Fruit fly (Drosophila melanogaster) whole organism, pupa: ENCODE results near the gene Ugt35D1.

ENCODE experiments used
- CG14655 ChIP-seq: fragments of 200-800 bp; sonication (Bioruptor generic); optimal IDR thresholded peaks from 3 replicates; lab custom pipeline; 2017; ENCODE audit warnings: mild to moderate bottlenecking, missing biosample characterization, missing genetic modification reagents, missing genetic modification characterization
- CG8159 ChIP-seq: fragments of 200-800 bp; sonication (Bioruptor generic); optimal IDR thresholded peaks from 3 replicates; lab custom pipeline; 2018; ENCODE audit warnings: missing biosample characterization, mild to moderate bottlenecking, missing genetic modification characterization, moderate library complexity

DNA sequence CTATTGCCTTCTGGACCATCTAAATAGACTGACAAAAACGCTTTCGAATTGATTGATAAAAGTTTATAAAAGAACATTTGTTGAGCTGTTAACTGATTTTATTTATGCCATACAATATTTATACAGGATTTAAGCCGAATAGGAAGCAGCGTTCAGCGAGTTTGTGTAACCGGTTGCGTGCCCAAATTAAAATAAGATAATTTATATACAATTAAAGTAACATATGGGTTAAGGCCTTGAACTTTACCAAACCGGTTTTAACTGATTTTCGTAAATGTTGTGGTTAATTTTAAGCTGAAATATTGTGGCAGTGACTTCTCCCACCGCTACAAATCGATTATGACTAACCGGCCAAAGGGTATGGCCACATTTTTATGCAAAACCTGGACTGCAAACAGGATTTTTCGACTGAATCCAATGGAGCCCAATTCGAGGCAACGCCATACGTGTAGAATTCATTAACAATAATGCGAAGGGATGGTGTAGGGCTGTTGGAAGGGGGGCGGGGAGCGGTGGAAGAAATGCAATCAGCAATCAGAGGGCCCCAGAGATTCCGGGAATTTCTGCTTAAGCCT, 14.6 kb upstream of the Ugt35D1 start:
- TF ChIP-seq CG8159 (no peak), CG14655 (GFP tag; lab: Kevin White, UChicago) (no peak)
